8 worm cellular contexts compared by ENCODE assay signal in genomic region chrII:14036724-14037483, ce11.
TF ChIP-seq lines count a peak whose summit lies in the region.

No protein-coding gene starts in this region.

TF ChIP-seq in whole organism, L1 larva, 84 proteins besides CTCF, POLR2A, EP300 and RAD21 (continues in another document):
- TF ChIP-seq hpl-2 (GFP tag; optimal IDR thresholded peaks at IDR 0.05; lab: Kevin White, UChicago) (no peak), tlp-1 (tag; optimal IDR thresholded peaks at IDR 0.05; lab: Kevin White, UChicago) (no peak), lin-14 (GFP tag; optimal IDR thresholded peaks at IDR 0.05; lab: Kevin White, UChicago) (peak; percentile 92), egl-13 (tag; optimal IDR thresholded peaks at IDR 0.05; lab: Kevin White, UChicago) (peak; percentile 64), fkh-10 (GFP tag; optimal IDR thresholded peaks at IDR 0.05; lab: Kevin White, UChicago) (peak; percentile 87), nhr-19 (GFP tag; conservative IDR thresholded peaks at IDR 0.05; lab: Robert Waterston, UW) (0 out of 2 replicates have a peak, but pooled peaks have one; percentile 8), blmp-1 (tag; optimal IDR thresholded peaks at IDR 0.05; lab: Kevin White, UChicago) (no peak), C04F5.9 (tag; optimal IDR thresholded peaks at IDR 0.05; lab: Kevin White, UChicago) (no peak), nhr-20 (tag; optimal IDR thresholded peaks at IDR 0.05; lab: Kevin White, UChicago) (peak; percentile 32), tbx-2 (tag; optimal IDR thresholded peaks at IDR 0.05; lab: Kevin White, UChicago) (peak; percentile 70), dpl-1 (GFP tag; optimal IDR thresholded peaks at IDR 0.05; lab: Kevin White, UChicago) (peak in 1 of 3 experiments; percentile 16)

TF ChIP-seq in whole organism, L2 larva, 48 proteins besides CTCF, POLR2A, EP300 and RAD21 (continues in another document):
- peak; percentile 43 for TF ChIP-seq sem-4 (tag; optimal IDR thresholded peaks at IDR 0.05; lab: Kevin White, UChicago)
- TF ChIP-seq nhr-77 (tag; optimal IDR thresholded peaks at IDR 0.05; lab: Kevin White, UChicago) = no peak
- peak; percentile 7 for TF ChIP-seq Y55F3AM.14 (GFP tag; optimal IDR thresholded peaks at IDR 0.05; lab: Kevin White, UChicago)
- peak; percentile 58 for TF ChIP-seq nhr-129 (tag; optimal IDR thresholded peaks at IDR 0.05; lab: Kevin White, UChicago)
- peak; percentile 47 for TF ChIP-seq sma-9 (GFP tag; optimal IDR thresholded peaks at IDR 0.05; lab: Kevin White, UChicago)
- TF ChIP-seq sma-9 (tag; optimal IDR thresholded peaks at IDR 0.05; lab: Kevin White, UChicago) = no peak
- TF ChIP-seq zag-1 (tag; optimal IDR thresholded peaks at IDR 0.05; lab: Kevin White, UChicago) = peak; percentile 28
- peak in 1 of 2 experiments; percentile 49 for TF ChIP-seq lsy-2 (tag; optimal IDR thresholded peaks at IDR 0.05; lab: Kevin White, UChicago)
- TF ChIP-seq C34F6.9 (tag; optimal IDR thresholded peaks at IDR 0.05; lab: Kevin White, UChicago) = peak; percentile 39
- peak; percentile 38 to 67 for TF ChIP-seq mdl-1 (tag; optimal IDR thresholded peaks at IDR 0.05; lab: Kevin White, UChicago)
- TF ChIP-seq lin-11 (tag; optimal IDR thresholded peaks at IDR 0.05; lab: Kevin White, UChicago) = peak; percentile 4

TF ChIP-seq in whole organism, L3 larva, 47 proteins besides CTCF, POLR2A, EP300 and RAD21:
- peak; percentile 61 for TF ChIP-seq nfya-1 (tag; optimal IDR thresholded peaks at IDR 0.05; lab: Kevin White, UChicago; ENCODE audit: insufficient read depth)
- no peak for TF ChIP-seq jun-1 (tag; optimal IDR thresholded peaks at IDR 0.05; lab: Kevin White, UChicago)
- peak; percentile 83 for TF ChIP-seq lin-39 (tag; optimal IDR thresholded peaks at IDR 0.05; lab: Kevin White, UChicago)
- TF ChIP-seq hmg-11 (tag; optimal IDR thresholded peaks at IDR 0.05; lab: Kevin White, UChicago) = peak; percentile 10
- peak; percentile 83 for TF ChIP-seq fkh-10 (GFP tag; optimal IDR thresholded peaks at IDR 0.05; lab: Kevin White, UChicago)
- TF ChIP-seq unc-62 (GFP tag; optimal IDR thresholded peaks at IDR 0.05; lab: Kevin White, UChicago) = no peak
- TF ChIP-seq zag-1 (tag; optimal IDR thresholded peaks at IDR 0.05; lab: Kevin White, UChicago) = no peak

TF ChIP-seq in whole organism, L4 larva, 104 proteins besides CTCF, POLR2A, EP300 and RAD21 (continues in another document):
- TF ChIP-seq daf-12 (tag; optimal IDR thresholded peaks at IDR 0.05; lab: Kevin White, UChicago) = no peak
- TF ChIP-seq gei-8 (GFP tag; optimal IDR thresholded peaks at IDR 0.05; lab: Kevin White, UChicago) = no peak
- TF ChIP-seq nhr-111 (GFP tag; optimal IDR thresholded peaks at IDR 0.05; lab: Kevin White, UChicago) = no peak
- no peak for TF ChIP-seq saeg-2 (GFP tag; IDR thresholded peaks at IDR 0.05; lab: Robert Waterston, UW)
- peak in 1 of 2 experiments; percentile 43 for TF ChIP-seq mdl-1 (tag; optimal IDR thresholded peaks at IDR 0.05; lab: Kevin White, UChicago)
- TF ChIP-seq egl-43 (GFP tag; IDR thresholded peaks at IDR 0.05; lab: Robert Waterston, UW) = 0 out of 2 replicates have a peak, but pooled peaks have one; percentile 7
- TF ChIP-seq tra-1 (GFP tag; IDR thresholded peaks at IDR 0.05; lab: Robert Waterston, UW) = no peak
- TF ChIP-seq mxl-3 (GFP tag; optimal IDR thresholded peaks at IDR 0.05; lab: Kevin White, UChicago) = no peak
- peak; percentile 83 for TF ChIP-seq hlh-30 (tag; optimal IDR thresholded peaks at IDR 0.05; lab: Kevin White, UChicago; ENCODE audit: insufficient read depth)
- TF ChIP-seq mdt-29 (GFP tag; IDR thresholded peaks at IDR 0.05; lab: Robert Waterston, UW) = no peak
- no peak for TF ChIP-seq zip-11 (GFP tag; IDR thresholded peaks at IDR 0.05; lab: Robert Waterston, UW)
- no peak for TF ChIP-seq nhr-41 (GFP tag; IDR thresholded peaks at IDR 0.05; lab: Robert Waterston, UW)
- no peak for TF ChIP-seq ceh-44 (GFP tag; IDR thresholded peaks at IDR 0.05; lab: Robert Waterston, UW)

TF ChIP-seq in whole organism, early embryonic, 17 proteins besides CTCF, POLR2A, EP300 and RAD21:
- TF ChIP-seq hnd-1 (tag; optimal IDR thresholded peaks at IDR 0.05; lab: Kevin White, UChicago) (no peak), ceh-36 (tag; optimal IDR thresholded peaks at IDR 0.05; lab: Kevin White, UChicago) (peak; percentile 73)

TF ChIP-seq in whole organism, late embryonic, 69 proteins besides CTCF, POLR2A, EP300 and RAD21:
- TF ChIP-seq lin-11 (tag; optimal IDR thresholded peaks at IDR 0.05; lab: Kevin White, UChicago) = no peak
- TF ChIP-seq hlh-13 (GFP tag; optimal IDR thresholded peaks at IDR 0.05; lab: Kevin White, UChicago) = no peak
- TF ChIP-seq hlh-30 (tag; optimal IDR thresholded peaks at IDR 0.05; lab: Kevin White, UChicago; ENCODE audit: insufficient read depth) = peak; percentile 8
- no peak for TF ChIP-seq pha-2 (tag; optimal IDR thresholded peaks at IDR 0.05; lab: Kevin White, UChicago)
- TF ChIP-seq dve-1 (tag; optimal IDR thresholded peaks at IDR 0.05; lab: Kevin White, UChicago) = peak; percentile 91
- no peak for TF ChIP-seq hlh-15 (tag; optimal IDR thresholded peaks at IDR 0.05; lab: Kevin White, UChicago)
- peak; percentile 11 for TF ChIP-seq C38D4.7 (GFP tag; optimal IDR thresholded peaks at IDR 0.05; lab: Kevin White, UChicago)
- no peak for TF ChIP-seq fax-1 (tag; optimal IDR thresholded peaks at IDR 0.05; lab: Kevin White, UChicago)
- peak; percentile 51 for TF ChIP-seq tbx-2 (tag; optimal IDR thresholded peaks at IDR 0.05; lab: Kevin White, UChicago)
- no peak for TF ChIP-seq ceh-34 (tag; optimal IDR thresholded peaks at IDR 0.05; lab: Kevin White, UChicago)
- TF ChIP-seq pat-9 (tag; optimal IDR thresholded peaks at IDR 0.05; lab: Kevin White, UChicago) = no peak
- TF ChIP-seq unc-42 (tag; optimal IDR thresholded peaks at IDR 0.05; lab: Kevin White, UChicago) = peak; percentile 67
- no peak for TF ChIP-seq ahr-1 (tag; optimal IDR thresholded peaks at IDR 0.05; lab: Kevin White, UChicago)
- no peak for TF ChIP-seq K02D7.2 (tag; optimal IDR thresholded peaks at IDR 0.05; lab: Kevin White, UChicago)

TF ChIP-seq in whole organism, midembryonic, 9 proteins besides CTCF, POLR2A, EP300 and RAD21:
- peak; percentile 68; the same call in 1 of the 2 replicates for TF ChIP-seq ztf-29 (GFP tag; IDR thresholded peaks at IDR 0.05; lab: Robert Waterston, UW)
- no peak for TF ChIP-seq flt-1 (GFP tag; IDR thresholded peaks at IDR 0.05; lab: Robert Waterston, UW)
- TF ChIP-seq med-1 (GFP tag; optimal IDR thresholded peaks at IDR 0.05; lab: Kevin White, UChicago; ENCODE audit: insufficient read depth) = no peak
TF ChIP-seq in whole organism, midembryonic: peak in this region for 1.

TF ChIP-seq in whole organism, young adult, 124 proteins besides CTCF, POLR2A, EP300 and RAD21:
- TF ChIP-seq lir-1 (GFP tag; conservative IDR thresholded peaks at IDR 0.05; lab: Robert Waterston, UW) = no peak
- TF ChIP-seq mcd-1 (GFP tag; IDR thresholded peaks at IDR 0.05; lab: Robert Waterston, UW) = peak; percentile 11; the same call in 1 of the 2 replicates
- 0 out of 2 replicates have a peak, but pooled peaks have one; percentile 46 for TF ChIP-seq zfh-2 (GFP tag; conservative IDR thresholded peaks at IDR 0.05; lab: Robert Waterston, UW)
- TF ChIP-seq cebp-1 (GFP tag; IDR thresholded peaks at IDR 0.05; lab: Robert Waterston, UW) = no peak
- TF ChIP-seq cebp-1 (tag; optimal IDR thresholded peaks at IDR 0.05; lab: Kevin White, UChicago) = peak; percentile 23
- TF ChIP-seq bed-2 (GFP tag; IDR thresholded peaks at IDR 0.05; lab: Robert Waterston, UW) = no peak
- TF ChIP-seq madf-6 (GFP tag; IDR thresholded peaks at IDR 0.05; lab: Robert Waterston, UW) = peak; percentile 12; the same call in 1 of the 2 replicates
- TF ChIP-seq ekl-4 (GFP tag; IDR thresholded peaks at IDR 0.05; lab: Robert Waterston, UW) = no peak
